Worm (Caenorhabditis elegans): ENCODE data around the gene abf-4.

abf-4 gene

DNA sequence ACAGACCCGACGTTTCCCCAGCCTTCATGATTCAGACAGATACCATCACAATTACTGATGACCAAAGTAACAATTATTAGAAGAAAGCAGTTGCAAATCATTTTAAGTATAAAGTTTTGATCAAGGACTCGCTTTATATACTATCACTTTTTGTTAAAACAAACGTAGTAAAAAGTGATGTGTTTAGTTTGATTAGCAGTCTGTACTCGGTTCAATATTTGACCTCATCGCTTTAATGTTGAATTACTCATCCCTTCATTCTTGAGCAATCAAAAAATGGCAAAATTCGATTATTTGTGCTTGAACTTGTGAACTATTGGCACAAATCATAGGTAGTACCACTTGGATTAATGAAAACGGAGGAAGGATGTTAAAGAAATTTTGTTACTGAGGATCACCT, at the start of gene abf-4:
Gene abf-4, minus strand, starts transcription at position 101 of the 400 bp plus-strand sequence.
- TF ChIP-seq Y95B8A.8 (GFP tag; IDR thresholded peaks at IDR 0.05) (no peak), lsl-1 (GFP tag; optimal IDR thresholded peaks at IDR 0.05) (no peak), die-1 (tag; optimal IDR thresholded peaks at IDR 0.05) (no peak), athp-1 (tag; optimal IDR thresholded peaks at IDR 0.05) (no peak), lag-1 (GFP tag; IDR thresholded peaks at IDR 0.05) (no peak), ztf-25 (GFP tag; IDR thresholded peaks at IDR 0.05) (no peak)

DNA sequence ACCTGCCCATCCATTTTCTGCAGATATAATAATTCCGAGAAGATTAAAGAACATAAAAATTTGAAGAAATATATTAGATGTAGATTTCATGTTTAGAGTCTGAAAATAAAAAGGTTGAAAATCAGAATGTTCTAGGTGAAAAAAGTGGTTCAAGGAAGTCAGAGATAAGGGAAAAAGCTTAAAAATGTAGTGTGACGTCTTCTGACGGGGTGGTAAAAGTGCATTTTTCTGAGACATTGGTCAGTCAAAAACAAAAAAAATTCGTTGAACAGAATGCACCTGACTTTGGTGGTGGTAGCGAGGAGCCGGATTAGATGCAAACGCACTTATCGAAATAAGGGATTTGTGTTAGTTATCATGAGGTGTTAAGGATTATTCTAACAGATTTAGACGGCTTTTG, 48.4 kb upstream of the abf-4 start, which contains the start of gene F46B3.23:
Gene F46B3.23, minus strand, starts transcription at position 101 of the 400 bp plus-strand sequence.
- no peak for TF ChIP-seq aptf-3 (GFP tag; IDR thresholded peaks at IDR 0.05)
- TF ChIP-seq madf-8 (GFP tag; conservative IDR thresholded peaks at IDR 0.05): no peak

DNA sequence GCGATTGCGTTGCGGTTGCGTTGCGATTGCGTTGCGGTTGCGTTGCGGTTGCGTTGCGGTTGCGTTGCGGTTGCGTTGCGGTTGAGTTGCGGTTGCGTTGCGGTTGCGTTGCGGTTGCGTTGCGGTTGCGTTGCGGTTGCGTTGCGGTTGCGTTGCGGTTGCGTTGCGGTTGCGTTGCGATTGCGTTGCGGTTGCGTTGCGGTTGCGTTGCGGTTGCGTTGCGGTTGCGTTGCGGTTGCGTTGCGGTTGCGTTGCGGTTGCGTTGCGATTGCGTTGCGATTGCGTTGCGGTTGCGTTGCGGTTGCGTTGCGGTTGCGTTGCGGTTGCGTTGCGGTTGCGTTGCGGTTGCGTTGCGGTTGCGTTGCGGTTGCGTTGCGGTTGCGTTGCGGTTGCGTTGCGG, 47.6 kb upstream of the abf-4 start:
- TF ChIP-seq zfh-2 (GFP tag; conservative IDR thresholded peaks at IDR 0.05): peak; percentile 26; the same call in 1 of the 2 replicates

DNA sequence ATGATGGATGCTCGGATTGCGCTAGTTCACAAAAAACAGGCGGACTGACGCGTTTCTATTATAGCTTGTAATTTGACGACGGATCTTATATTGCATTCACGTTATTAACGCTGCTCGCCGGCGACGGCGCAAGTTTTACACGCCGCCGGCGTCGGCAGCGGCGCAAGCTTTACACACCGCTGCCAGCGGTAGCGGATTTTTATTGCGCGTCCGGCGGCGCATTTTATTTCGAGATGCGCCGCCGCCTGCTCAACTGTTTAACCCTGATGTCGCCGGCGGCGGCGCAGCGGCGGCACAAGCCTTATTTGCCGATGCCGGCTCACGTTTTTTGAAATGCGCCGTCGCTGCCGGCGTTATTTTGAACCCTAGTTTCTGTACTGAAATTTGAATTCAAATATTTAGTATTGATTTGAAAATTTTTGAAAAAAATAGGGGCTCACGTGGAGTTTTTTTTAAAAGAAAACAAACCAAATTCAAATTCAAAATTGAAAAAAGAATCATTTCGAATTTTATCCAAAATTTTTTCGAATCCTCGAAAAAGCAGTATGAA, 46.5 kb upstream of the abf-4 start, which contains the start of gene ttr-57:
Gene ttr-57, plus strand, starts transcription at position 500 of the 550 bp plus-strand sequence.
- TF ChIP-seq zfh-2 (GFP tag; conservative IDR thresholded peaks at IDR 0.05) (peak; percentile 84), hrde-1 (tag; optimal IDR thresholded peaks at IDR 0.05; ENCODE audit: borderline replicate concordance) (no peak), egrh-3 (GFP tag; IDR thresholded peaks at IDR 0.05) (peak; percentile 57; the same call in 1 of the 2 replicates), fkh-3 (tag; optimal IDR thresholded peaks at IDR 0.05) (no peak)

DNA sequence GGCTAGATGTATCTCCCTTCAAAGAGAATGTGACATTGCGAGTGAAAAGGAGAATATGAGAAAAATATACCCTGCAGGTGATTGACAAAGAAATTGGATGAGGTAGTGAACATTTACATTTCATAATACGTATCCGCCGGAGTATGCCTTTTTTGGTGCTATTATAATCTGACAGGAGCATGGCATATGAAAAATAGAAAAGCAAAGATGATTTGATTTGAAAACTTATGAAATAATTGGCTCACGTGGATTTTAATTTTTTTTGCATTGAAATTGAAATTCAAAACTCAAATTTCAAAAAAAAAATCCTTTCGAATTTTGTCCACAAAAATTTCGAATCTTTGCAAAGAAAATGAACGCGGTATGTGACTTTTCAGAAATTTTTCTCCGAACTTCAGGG, 44.8 kb upstream of the abf-4 start, which contains the start of gene ttr-11:
Gene ttr-11, plus strand, starts transcription at position 301 of the 400 bp plus-strand sequence.
- TF ChIP-seq pha-4 (tag; optimal IDR thresholded peaks at IDR 0.05): no peak
- TF ChIP-seq ceh-40 (GFP tag; IDR thresholded peaks at IDR 0.05): no peak
- TF ChIP-seq hlh-12 (tag; optimal IDR thresholded peaks at IDR 0.05): no peak
- no peak for TF ChIP-seq ceh-79 (tag; optimal IDR thresholded peaks at IDR 0.05)
- TF ChIP-seq nhr-179 (tag; optimal IDR thresholded peaks at IDR 0.05): no peak
- no peak for TF ChIP-seq F33H1.4 (GFP tag; IDR thresholded peaks at IDR 0.05)
- no peak for TF ChIP-seq madf-8 (GFP tag; conservative IDR thresholded peaks at IDR 0.05)
- TF ChIP-seq ceh-100 (GFP tag; IDR thresholded peaks at IDR 0.05): no peak
- TF ChIP-seq ceh-91 (GFP tag; IDR thresholded peaks at IDR 0.05): no peak
- TF ChIP-seq madf-3 (GFP tag; IDR thresholded peaks at IDR 0.05): no peak
- no peak for TF ChIP-seq ccch-3 (GFP tag; optimal IDR thresholded peaks at IDR 0.05)
- no peak for TF ChIP-seq F57A8.1 (GFP tag; optimal IDR thresholded peaks at IDR 0.05)
- no peak for TF ChIP-seq ztf-18 (tag; optimal IDR thresholded peaks at IDR 0.05)
- no peak for TF ChIP-seq mxl-1 (tag; optimal IDR thresholded peaks at IDR 0.05)
- no peak for TF ChIP-seq ceh-58 (GFP tag; IDR thresholded peaks at IDR 0.05)
- TF ChIP-seq sdz-38 (tag; optimal IDR thresholded peaks at IDR 0.05): no peak
- TF ChIP-seq K11D2.4 (GFP tag; IDR thresholded peaks at IDR 0.05): no peak
- no peak for TF ChIP-seq hlh-26 (GFP tag; conservative IDR thresholded peaks at IDR 0.05)
- no peak for TF ChIP-seq fkh-3 (tag; optimal IDR thresholded peaks at IDR 0.05)

DNA sequence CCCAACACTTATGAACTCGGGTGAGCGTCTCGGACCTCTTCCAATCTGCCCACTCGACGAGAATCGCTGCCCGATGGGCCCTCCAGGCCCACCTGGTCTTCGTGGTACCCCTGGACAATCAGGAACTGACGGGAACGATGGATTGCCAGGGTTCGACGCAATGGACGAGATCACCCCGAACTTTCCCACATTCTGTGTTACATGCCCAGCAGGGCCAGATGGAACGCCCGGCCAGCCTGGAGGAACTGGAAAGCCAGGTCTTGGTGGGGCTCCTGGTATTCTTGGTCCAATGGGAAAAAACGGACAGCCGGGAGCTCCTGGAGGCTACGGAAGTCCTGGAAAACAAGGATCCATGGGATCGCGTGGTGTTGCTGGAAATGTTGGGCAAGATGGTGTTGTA, 42.5 kb upstream of the abf-4 start:
- peak; percentile 55; the same call in 1 of the 2 replicates for TF ChIP-seq zfh-2 (GFP tag; conservative IDR thresholded peaks at IDR 0.05)
- no peak for TF ChIP-seq mes-4 (tag; optimal IDR thresholded peaks at IDR 0.05)
- TF ChIP-seq lag-1 (GFP tag; IDR thresholded peaks at IDR 0.05): 0 out of 2 replicates have a peak, but pooled peaks have one; percentile 75

Data from whole organism, young adult.